Worm (Caenorhabditis elegans): ENCODE results near the gene str-32.

str-32 gene

ce11 chrV:4912313-4912712 is 31.0 kb upstream of the str-32 start, which contains the start of gene H23N18.5:
Gene H23N18.5, minus strand, starts transcription at chrV:4912381.
- TF ChIP-seq sox-4 (tag; optimal IDR thresholded peaks at IDR 0.05) (no peak), ceh-2 (tag; optimal IDR thresholded peaks at IDR 0.05) (no peak), sox-2 (GFP tag; IDR thresholded peaks at IDR 0.05) (no peak), ets-4 (tag; optimal IDR thresholded peaks at IDR 0.05) (no peak), F13H6.1 (tag; optimal IDR thresholded peaks at IDR 0.05) (no peak), rnt-1 (tag; optimal IDR thresholded peaks at IDR 0.05) (no peak), unc-42 (tag; optimal IDR thresholded peaks at IDR 0.05) (no peak), hlh-6 (tag; optimal IDR thresholded peaks at IDR 0.05) (no peak), tbx-2 (tag; optimal IDR thresholded peaks at IDR 0.05) (no peak), pha-2 (tag; optimal IDR thresholded peaks at IDR 0.05) (no peak), nhr-232 (tag; optimal IDR thresholded peaks at IDR 0.05) (no peak), hlh-13 (GFP tag; optimal IDR thresholded peaks at IDR 0.05) (no peak), pag-3 (tag; optimal IDR thresholded peaks at IDR 0.05; ENCODE audit: borderline replicate concordance) (no peak), syd-9 (tag; optimal IDR thresholded peaks at IDR 0.05) (no peak), che-1 (tag; optimal IDR thresholded peaks at IDR 0.05) (no peak), hlh-30 (tag; optimal IDR thresholded peaks at IDR 0.05; ENCODE audit: insufficient read depth) (no peak), pha-4 (tag; optimal IDR thresholded peaks at IDR 0.05) (no peak), ttx-3 (tag; optimal IDR thresholded peaks at IDR 0.05) (no peak), odd-2 (tag; optimal IDR thresholded peaks at IDR 0.05) (no peak), dve-1 (tag; optimal IDR thresholded peaks at IDR 0.05) (no peak)

ce11 chrV:4908591-4908990 is 27.3 kb upstream of the str-32 start, which contains the start of gene ugt-13:
Gene ugt-13, plus strand, starts transcription at chrV:4908884.
- TF ChIP-seq ztf-16 (tag; optimal IDR thresholded peaks at IDR 0.05): no peak
- TF ChIP-seq pag-3 (tag; optimal IDR thresholded peaks at IDR 0.05; ENCODE audit: borderline replicate concordance): no peak
- TF ChIP-seq ceh-30 (tag; optimal IDR thresholded peaks at IDR 0.05): no peak
- TF ChIP-seq che-1 (tag; optimal IDR thresholded peaks at IDR 0.05): no peak
- TF ChIP-seq gmeb-2 (tag; optimal IDR thresholded peaks at IDR 0.05): no peak
- no peak for TF ChIP-seq lin-11 (tag; optimal IDR thresholded peaks at IDR 0.05)
- no peak for TF ChIP-seq C38D4.7 (GFP tag; optimal IDR thresholded peaks at IDR 0.05)
- no peak for TF ChIP-seq rnt-1 (tag; optimal IDR thresholded peaks at IDR 0.05)
- no peak for TF ChIP-seq ceh-31 (tag; optimal IDR thresholded peaks at IDR 0.05)
- no peak for TF ChIP-seq fax-1 (tag; optimal IDR thresholded peaks at IDR 0.05)
- TF ChIP-seq hlh-8 (tag; optimal IDR thresholded peaks at IDR 0.05): no peak
- TF ChIP-seq pat-9 (tag; optimal IDR thresholded peaks at IDR 0.05): no peak
- TF ChIP-seq sdc-2 (tag; optimal IDR thresholded peaks at IDR 0.05): no peak
- no peak for TF ChIP-seq madf-2 (tag; optimal IDR thresholded peaks at IDR 0.05)
- TF ChIP-seq nfya-1 (tag; optimal IDR thresholded peaks at IDR 0.05): no peak
- no peak for TF ChIP-seq mec-3 (tag; optimal IDR thresholded peaks at IDR 0.05; ENCODE audit: borderline replicate concordance)
- no peak for TF ChIP-seq pha-4 (tag; optimal IDR thresholded peaks at IDR 0.05)
- no peak for TF ChIP-seq nhr-11 (tag; optimal IDR thresholded peaks at IDR 0.05)
- TF ChIP-seq ama-1 (optimal IDR thresholded peaks at IDR 0.05): no peak

- TF ChIP-seq fax-1 (tag; optimal IDR thresholded peaks at IDR 0.05): no peak
Observed at ce11 chrV:4905953-4906352, 24.7 kb upstream of the str-32 start, which contains the start of gene ugt-14. Gene ugt-14, plus strand, starts transcription at chrV:4906253.

ce11 chrV:4903696-4904095 is 22.4 kb upstream of the str-32 start, which contains the start of gene ugt-8:
Gene ugt-8, plus strand, starts transcription at chrV:4903930.
- TF ChIP-seq elt-2 (tag; optimal IDR thresholded peaks at IDR 0.05): no peak
- no peak for TF ChIP-seq Y22D7AL.16 (tag; optimal IDR thresholded peaks at IDR 0.05)
- no peak for TF ChIP-seq unc-42 (tag; optimal IDR thresholded peaks at IDR 0.05)
- no peak for TF ChIP-seq ceh-14 (tag; optimal IDR thresholded peaks at IDR 0.05)
- no peak for TF ChIP-seq ceh-22 (tag; optimal IDR thresholded peaks at IDR 0.05)
- TF ChIP-seq sox-2 (GFP tag; IDR thresholded peaks at IDR 0.05): no peak
- TF ChIP-seq nhr-11 (tag; optimal IDR thresholded peaks at IDR 0.05): no peak
- TF ChIP-seq sdc-2 (tag; optimal IDR thresholded peaks at IDR 0.05): no peak
- TF ChIP-seq sox-4 (tag; optimal IDR thresholded peaks at IDR 0.05): no peak
- no peak for TF ChIP-seq che-1 (tag; optimal IDR thresholded peaks at IDR 0.05)
- no peak for TF ChIP-seq pax-1 (tag; optimal IDR thresholded peaks at IDR 0.05)
- no peak for TF ChIP-seq ahr-1 (tag; optimal IDR thresholded peaks at IDR 0.05)
- no peak for TF ChIP-seq hlh-6 (tag; optimal IDR thresholded peaks at IDR 0.05)
- no peak for TF ChIP-seq odd-2 (tag; optimal IDR thresholded peaks at IDR 0.05)
- TF ChIP-seq madf-2 (tag; optimal IDR thresholded peaks at IDR 0.05): no peak
- TF ChIP-seq C08G9.2 (tag; optimal IDR thresholded peaks at IDR 0.05): no peak
